Worm (Caenorhabditis elegans): ENCODE measurements around the gene K10H10.10.
A peak's percentile ranks its signal among the peaks of the same experiment; 100 is the strongest.

Gene K10H10.10

ce11 chrII:14525013-14525412, 17.4 kb downstream of the K10H10.10 start, which contains the start of gene F57C2.4:
TSS of gene F57C2.4 (plus strand) at chrII:14525313.
- TF ChIP-seq zip-2 (tag; optimal IDR thresholded peaks at IDR 0.05) (no peak), hlh-30 (tag; optimal IDR thresholded peaks at IDR 0.05; ENCODE audit: insufficient read depth) (no peak), hif-1 (tag; optimal IDR thresholded peaks at IDR 0.05) (no peak), dmd-6 (GFP tag; IDR thresholded peaks at IDR 0.05) (no peak), pha-4 (GFP tag; IDR thresholded peaks at IDR 0.05) (no peak), pha-4 (tag; optimal IDR thresholded peaks at IDR 0.05) (no peak), ceh-32 (tag; optimal IDR thresholded peaks at IDR 0.05; ENCODE audit: poor library complexity) (no peak), lsy-2 (tag; optimal IDR thresholded peaks at IDR 0.05) (no peak)

DNA sequence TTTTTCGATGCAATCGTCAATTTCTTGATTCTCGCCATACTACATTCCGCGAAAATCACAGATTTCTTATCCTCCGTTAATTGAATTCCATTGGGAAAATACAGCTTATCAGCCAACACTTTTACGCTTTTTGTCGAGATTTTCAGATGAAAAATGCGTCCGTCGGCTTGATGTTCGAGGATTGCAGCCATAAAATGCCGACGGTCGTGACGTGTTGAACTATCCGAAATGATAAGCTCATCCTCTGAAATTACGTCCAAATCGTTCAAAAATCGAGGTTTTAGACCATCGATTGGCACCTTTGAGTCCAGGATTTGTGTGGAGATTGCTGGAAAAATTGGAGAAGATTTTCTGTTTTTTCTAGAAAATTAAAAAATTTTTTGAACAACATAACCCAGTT, 19.5 kb downstream of the K10H10.10 start:
- TF ChIP-seq F44E2.7 (GFP tag; IDR thresholded peaks at IDR 0.05) (no peak), unc-62 (GFP tag; optimal IDR thresholded peaks at IDR 0.05 in 1 of 2) (peak in 1 of 2 experiments; percentile 90), unc-62 (tag; optimal IDR thresholded peaks at IDR 0.05) (no peak)

- TF ChIP-seq lin-38 (GFP tag; IDR thresholded peaks at IDR 0.05) (peak; percentile 54), nhr-11 (tag; optimal IDR thresholded peaks at IDR 0.05) (peak; percentile 45), hif-1 (tag; optimal IDR thresholded peaks at IDR 0.05) (peak in 1 of 2 experiments; percentile 86), zfp-2 (tag; optimal IDR thresholded peaks at IDR 0.05) (no peak), F37D6.2 (tag; optimal IDR thresholded peaks at IDR 0.05) (peak; percentile 22), set-16 (GFP tag; IDR thresholded peaks at IDR 0.05) (no peak), Y48G9A.11 (GFP tag; IDR thresholded peaks at IDR 0.05) (no peak), daf-16 (GFP tag; optimal IDR thresholded peaks at IDR 0.05) (no peak), daf-16 (tag; optimal IDR thresholded peaks at IDR 0.05) (peak; percentile 90), hmg-1.1 (GFP tag; IDR thresholded peaks at IDR 0.05) (peak; percentile 53; the same call in 1 of the 2 replicates), spr-3 (GFP tag; optimal IDR thresholded peaks at IDR 0.05) (no peak), nhr-77 (tag; optimal IDR thresholded peaks at IDR 0.05) (peak; percentile 94), nhr-28 (tag; optimal IDR thresholded peaks at IDR 0.05) (peak; percentile 48), mep-1 (tag; optimal IDR thresholded peaks at IDR 0.05) (peak; percentile 75), ceh-20 (GFP tag; IDR thresholded peaks at IDR 0.05) (0 out of 2 replicates have a peak, but pooled peaks have one; percentile 16), lsy-2 (tag; optimal IDR thresholded peaks at IDR 0.05) (peak; percentile 86 to 98), pha-4 (GFP tag; IDR thresholded peaks at IDR 0.05) (peak; percentile 10; the same call in 1 of the 2 replicates), pha-4 (tag; optimal IDR thresholded peaks at IDR 0.05) (peak; percentile 49), saeg-2 (GFP tag; IDR thresholded peaks at IDR 0.05) (no peak), lim-7 (GFP tag; IDR thresholded peaks at IDR 0.05) (no peak), ztf-7 (tag; optimal IDR thresholded peaks at IDR 0.05) (peak; percentile 29), dve-1 (tag; optimal IDR thresholded peaks at IDR 0.05; ENCODE audit: insufficient read depth) (peak; percentile 58), spr-1 (tag; optimal IDR thresholded peaks at IDR 0.05) (peak; percentile 36), hlh-30 (tag; optimal IDR thresholded peaks at IDR 0.05; ENCODE audit: insufficient read depth) (peak; percentile 26), vab-7 (GFP tag; IDR thresholded peaks at IDR 0.05) (peak; percentile 59; the same call in 1 of the 2 replicates), mes-2 (tag; optimal IDR thresholded peaks at IDR 0.05; ENCODE audit: poor library complexity, severe bottlenecking) (peak; percentile 87), daf-8 (GFP tag; IDR thresholded peaks at IDR 0.05) (no peak), lin-15B (tag; optimal IDR thresholded peaks at IDR 0.05) (no peak), dpl-1 (GFP tag; optimal IDR thresholded peaks at IDR 0.05) (peak; percentile 61), fkh-10 (GFP tag; optimal IDR thresholded peaks at IDR 0.05) (no peak), unc-39 (tag; optimal IDR thresholded peaks at IDR 0.05) (no peak), ceh-44 (GFP tag; IDR thresholded peaks at IDR 0.05) (peak; percentile 59; the same call in 1 of the 2 replicates), unc-130 (GFP tag; optimal IDR thresholded peaks at IDR 0.05) (peak; percentile 88), pqm-1 (tag; optimal IDR thresholded peaks at IDR 0.05) (peak; percentile 55), nhr-6 (tag; optimal IDR thresholded peaks at IDR 0.05) (peak; percentile 29), hlh-11 (tag; optimal IDR thresholded peaks at IDR 0.05) (peak; percentile 28), unc-62 (GFP tag; optimal IDR thresholded peaks at IDR 0.05 in 1 of 2) (peak in 1 of 2 experiments; percentile 73), unc-62 (tag; optimal IDR thresholded peaks at IDR 0.05) (no peak), rbr-2 (tag; optimal IDR thresholded peaks at IDR 0.05) (peak; percentile 63)
Observed at ce11 chrII:14528233-14528802, 20.8 kb downstream of the K10H10.10 start, which contains the start of the genes F57C2.5 and spat-1. TSS of gene F57C2.5 (minus strand) at chrII:14528239. TSS of gene spat-1 (plus strand) at chrII:14528752.
